Fruit fly (Drosophila melanogaster) S2 (cell line): ENCODE results near the gene CG33310.
A peak's percentile ranks its signal among the peaks of the same experiment; 100 is the strongest.

Experiments
- CG8478 ChIP-seq: fragments of >200 bp; optimal IDR thresholded peaks from 2 replicates; lab custom pipeline; 2018
- CTCF ChIP-seq, 2 experiments: fragments of >200 bp; optimal IDR thresholded peaks; 2 replicates each; lab custom pipeline; 2018

CG33310 gene

dm6 chr2L:15065663-15066062 lies 39.0 kb downstream of the CG33310 start:
- TF ChIP-seq CG8478 (lab: Kevin White, UChicago): no peak
- no peak for TF ChIP-seq CTCF (optimal IDR thresholded peaks at IDR 0.05; lab: Kevin White, UChicago)

- TF ChIP-seq CTCF (optimal IDR thresholded peaks at IDR 0.05; lab: Kevin White, UChicago) (no peak), CG8478 (lab: Kevin White, UChicago) (no peak)
Observed at dm6 chr2L:15066141-15066540, 39.5 kb downstream of the CG33310 start.

- TF ChIP-seq CTCF (optimal IDR thresholded peaks at IDR 0.05; lab: Kevin White, UChicago) (peak in 1 of 2 experiments; percentile 23), CG8478 (lab: Kevin White, UChicago) (no peak)
Observed at dm6 chr2L:15067832-15068231, 41.1 kb downstream of the CG33310 start.

dm6 chr2L:15070216-15070615 lies 43.5 kb downstream of the CG33310 start, which contains the start of gene vig:
Gene vig, minus strand, starts transcription at chr2L:15070316.
- no peak for TF ChIP-seq CTCF (optimal IDR thresholded peaks at IDR 0.05; lab: Kevin White, UChicago)

dm6 chr2L:15074465-15074864 lies 47.8 kb downstream of the CG33310 start, which contains the start of gene wwk:
Gene wwk, plus strand, starts transcription at chr2L:15074776.
- TF ChIP-seq CTCF (optimal IDR thresholded peaks at IDR 0.05; lab: Kevin White, UChicago) (no peak), CG8478 (lab: Kevin White, UChicago) (no peak)
